Worm (Caenorhabditis elegans) whole organism, L2 larva: Measurements from ENCODE around the gene srb-13.

Source experiments
- ama-1 ChIP-seq: fragments of 150-350 bp; optimal IDR thresholded peaks from 2 replicates; lab custom pipeline; 2018; ENCODE audit warnings: inconsistent platforms
- egl-27 ChIP-seq: sonication (generic microtip); optimal IDR thresholded peaks from 3 replicates; lab custom pipeline; 2017; ENCODE audit warnings: missing biosample characterization, missing genetic modification reagents, missing genetic modification characterization
- nhr-6 ChIP-seq: fragments of 150-350 bp; optimal IDR thresholded peaks from 2 replicates; lab custom pipeline; 2014; ENCODE audit warnings: missing biosample characterization, missing genetic modification characterization
- nhr-77 ChIP-seq: fragments of 150-350 bp; optimal IDR thresholded peaks from 2 replicates; lab custom pipeline; 2014; ENCODE audit warnings: missing biosample characterization, missing genetic modification characterization

DNA sequence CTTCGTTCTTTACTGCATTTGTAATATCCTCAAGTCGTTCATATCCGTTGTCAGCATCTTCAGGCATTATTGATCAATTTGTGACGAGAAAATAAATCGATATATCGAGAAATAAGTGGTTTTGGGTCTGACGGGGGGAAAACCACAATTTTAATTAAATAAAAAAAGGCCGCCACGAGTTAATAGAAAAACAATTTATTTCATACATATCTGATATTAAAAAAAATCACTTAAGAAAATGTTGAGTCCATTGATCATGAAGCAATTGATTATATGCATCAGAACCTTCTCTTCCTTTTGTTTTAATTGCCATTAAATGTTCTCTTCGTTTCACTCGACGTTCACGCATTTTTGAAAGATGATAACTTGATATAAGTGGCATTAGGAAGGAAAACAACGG lies 9.1 kb downstream of the srb-13 start, which contains the start of gene F58A6.5:
- TF ChIP-seq ama-1 = no peak
- no peak for TF ChIP-seq nhr-77 (tag; lab: Kevin White, UChicago)
- no peak for TF ChIP-seq nhr-6 (tag; lab: Kevin White, UChicago)
- no peak for TF ChIP-seq egl-27 (tag; lab: Kevin White, UChicago)
